Fruit fly (Drosophila melanogaster): ENCODE data around the gene trh.

trh gene

DNA sequence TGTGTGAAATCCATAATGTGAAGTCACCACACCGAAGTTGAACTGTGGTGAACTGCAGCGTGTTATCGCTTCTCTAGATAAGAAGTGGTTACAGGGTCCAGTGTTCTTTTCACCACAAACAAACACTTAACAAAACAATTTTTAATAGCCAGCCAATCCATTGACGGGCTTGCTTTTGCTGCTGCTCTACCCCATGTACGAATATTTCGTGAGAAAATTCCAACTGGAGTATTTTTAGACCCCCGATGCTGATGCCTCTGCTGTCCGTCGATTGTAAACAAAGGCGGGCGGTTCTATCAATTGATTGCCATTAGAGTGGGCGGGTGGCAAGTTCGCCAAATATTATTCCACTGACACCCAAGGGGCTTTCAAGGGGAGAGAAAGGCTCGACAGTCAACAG is 53.4 kb downstream of the trh start (continued):
- TF ChIP-seq OdsH (GFP tag; optimal IDR thresholded peaks at IDR 0.05), result no peak
- no peak for TF ChIP-seq Jra (GFP tag; optimal IDR thresholded peaks at IDR 0.05)
- no peak for TF ChIP-seq fru (GFP tag; optimal IDR thresholded peaks at IDR 0.05)
- no peak for TF ChIP-seq jim (GFP tag; optimal IDR thresholded peaks at IDR 0.05)
- no peak for TF ChIP-seq CG32264 (GFP tag; optimal IDR thresholded peaks at IDR 0.05)
- TF ChIP-seq br (GFP tag; optimal IDR thresholded peaks at IDR 0.05), result no peak
- no peak for TF ChIP-seq Vsx2 (GFP tag; optimal IDR thresholded peaks at IDR 0.05; ENCODE audit: partially characterized antibody)
- TF ChIP-seq GATAd (GFP tag; optimal IDR thresholded peaks at IDR 0.05), result no peak
- no peak for TF ChIP-seq Myc (optimal IDR thresholded peaks at IDR 0.05)
- TF ChIP-seq foxo (GFP tag; optimal IDR thresholded peaks at IDR 0.05), result peak in 1 of 2 experiments; percentile 24
- no peak for TF ChIP-seq Hr83 (GFP tag; optimal IDR thresholded peaks at IDR 0.05; ENCODE audit: poor library complexity, severe bottlenecking)

- no peak for TF ChIP-seq Rel (GFP tag; optimal IDR thresholded peaks at IDR 0.05)
- TF ChIP-seq Rel (tag; optimal IDR thresholded peaks at IDR 0.05), result peak; percentile 17
- TF ChIP-seq Hr83 (GFP tag; optimal IDR thresholded peaks at IDR 0.05; ENCODE audit: poor library complexity, severe bottlenecking), result no peak
These were observed 54.3 kb downstream of the trh start for dm6 chr3L:338116-338515.

DNA sequence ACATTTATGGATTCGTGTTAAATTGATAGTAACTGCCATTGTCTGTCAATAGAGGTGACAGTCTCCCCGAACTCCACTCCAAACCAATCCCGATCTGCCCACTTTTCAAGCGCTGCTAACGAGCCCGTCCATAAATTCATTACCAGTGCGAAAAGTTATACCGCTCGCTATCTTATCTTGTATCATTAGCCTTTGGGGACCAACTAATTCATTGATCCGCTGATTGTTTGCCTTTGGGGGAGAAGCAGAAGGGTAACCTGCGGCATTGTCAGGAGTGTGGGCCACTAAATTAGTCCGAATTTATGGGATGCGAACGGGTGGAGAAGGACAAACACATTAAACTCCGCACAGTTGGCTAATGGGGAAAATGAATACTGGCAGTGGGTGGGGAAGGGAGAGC is 55.3 kb downstream of the trh start:
- TF ChIP-seq jim (GFP tag; optimal IDR thresholded peaks at IDR 0.05) (no peak), Dfd (GFP tag; optimal IDR thresholded peaks at IDR 0.05) (no peak), Hnf4 (GFP tag; optimal IDR thresholded peaks at IDR 0.05) (no peak), psq (GFP tag; optimal IDR thresholded peaks at IDR 0.05) (no peak)

DNA sequence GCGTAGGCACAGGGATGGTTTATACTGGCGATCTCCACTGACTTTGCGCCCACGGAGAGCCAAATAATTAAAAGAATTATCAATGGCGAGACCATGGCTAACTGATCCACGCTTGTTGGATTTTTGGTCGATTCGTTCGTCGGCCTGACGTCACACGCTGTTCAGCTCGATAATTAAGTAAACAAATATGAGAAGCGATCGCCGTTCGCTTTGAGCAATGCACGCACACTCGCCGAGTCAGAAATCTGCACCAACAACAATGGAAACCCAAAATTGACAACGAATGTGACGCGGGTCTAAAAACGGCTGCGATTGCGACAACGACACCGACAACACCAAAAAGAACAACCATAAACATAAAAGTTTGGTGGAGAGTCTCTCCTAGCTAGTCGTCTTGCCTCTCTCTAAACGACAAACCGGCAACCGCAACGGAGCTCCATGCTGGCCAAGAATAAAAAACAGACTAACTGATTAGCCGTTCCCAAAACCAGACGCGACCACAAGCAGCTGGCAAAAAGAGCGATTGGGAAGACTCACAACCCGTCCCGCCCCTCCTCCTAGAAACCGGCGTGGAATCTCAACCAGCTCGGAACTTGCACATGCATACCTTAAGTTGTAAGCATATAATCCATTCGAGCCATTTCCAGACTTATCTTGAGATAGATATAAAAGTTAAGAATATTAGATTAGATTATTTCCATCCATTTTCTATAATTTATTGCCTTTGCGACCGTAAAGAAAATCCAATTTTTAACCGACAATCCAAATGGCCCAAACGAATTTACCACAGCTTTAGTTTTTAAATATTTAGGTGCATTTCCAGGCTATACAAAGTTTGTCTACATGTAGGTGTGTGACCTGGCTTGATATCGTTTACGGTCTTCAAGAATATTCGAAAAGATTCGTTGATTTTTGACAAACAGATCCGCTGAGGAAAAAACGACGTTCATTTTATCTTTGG is 60.3 kb downstream of the trh start, which contains the start of gene mthl9:
Gene mthl9 (minus strand): TSS at position 468 of the 961 bp plus-strand sequence.
- TF ChIP-seq dmrt93B (GFP tag; optimal IDR thresholded peaks at IDR 0.05) (no peak), rgr (GFP tag; optimal IDR thresholded peaks at IDR 0.05) (peak; percentile 29), dl (GFP tag; optimal IDR thresholded peaks at IDR 0.05; ENCODE audit: insufficient read depth in 1 of 2, partially characterized antibody in 2 of 2) (peak in 1 of 2 experiments; percentile 26), foxo (GFP tag; optimal IDR thresholded peaks at IDR 0.05) (no peak), Myc (optimal IDR thresholded peaks at IDR 0.05) (peak; percentile 83), pan (optimal IDR thresholded peaks at IDR 0.05) (no peak), HLH106 (tag; optimal IDR thresholded peaks at IDR 0.05) (peak; percentile 10), N (GFP tag; optimal IDR thresholded peaks at IDR 0.05) (no peak), Dfd (GFP tag; optimal IDR thresholded peaks at IDR 0.05) (no peak), Vsx2 (GFP tag; optimal IDR thresholded peaks at IDR 0.05; ENCODE audit: partially characterized antibody) (peak; percentile 98), Dif (GFP tag; optimal IDR thresholded peaks at IDR 0.05; ENCODE audit: partially characterized antibody) (peak; percentile 57), usp (GFP tag; optimal IDR thresholded peaks at IDR 0.05) (no peak), Hr83 (GFP tag; optimal IDR thresholded peaks at IDR 0.05; ENCODE audit: poor library complexity, severe bottlenecking) (peak; percentile 3), sage (GFP tag; optimal IDR thresholded peaks at IDR 0.05) (no peak), Sp1 (GFP tag; optimal IDR thresholded peaks at IDR 0.05) (peak; percentile 35), ey (GFP tag; optimal IDR thresholded peaks at IDR 0.05) (no peak), dsf (GFP tag; optimal IDR thresholded peaks at IDR 0.05; ENCODE audit: borderline replicate concordance) (no peak), Rel (GFP tag; optimal IDR thresholded peaks at IDR 0.05) (no peak), Rel (tag; optimal IDR thresholded peaks at IDR 0.05) (peak; percentile 11), lola (GFP tag; optimal IDR thresholded peaks at IDR 0.05) (no peak), tai (GFP tag; optimal IDR thresholded peaks at IDR 0.05) (no peak)

- TF ChIP-seq Rel (GFP tag; optimal IDR thresholded peaks at IDR 0.05) (no peak), Rel (tag; optimal IDR thresholded peaks at IDR 0.05) (peak; percentile 64), GATAd (GFP tag; optimal IDR thresholded peaks at IDR 0.05) (no peak), CG9705 (GFP tag; optimal IDR thresholded peaks at IDR 0.05) (peak; percentile 12)
These were observed 63.2 kb downstream of the trh start for dm6 chr3L:329153-329698.

All from whole organism, wandering third instar larva.